Fruit fly (Drosophila melanogaster): ENCODE measurements around the gene CG12379.

dm6 chrX:15710751-15711179 lies 23.0 kb downstream of the CG12379 start:
- TF ChIP-seq psq (optimal IDR thresholded peaks at IDR 0.05) (no peak), CG8478 (optimal IDR thresholded peaks at IDR 0.05) (no peak)

Data from whole organism.